Fruit fly (Drosophila melanogaster): ENCODE results near the gene Gr63a.
A peak's percentile ranks its signal among the peaks of the same experiment; 100 is the strongest.

Gene Gr63a

dm6 chr3L:3896553-3897034 is at the start of gene Gr63a, which contains the start of gene Lamtor4:
Gene Gr63a, minus strand, starts transcription at chr3L:3896603.
Gene Lamtor4, plus strand, starts transcription at chr3L:3896900.
- TF ChIP-seq CG11617 (GFP tag; optimal IDR thresholded peaks at IDR 0.05) (peak; percentile 3), toe (GFP tag; optimal IDR thresholded peaks at IDR 0.05) (no peak), Crg-1 (GFP tag; optimal IDR thresholded peaks at IDR 0.05) (peak; percentile 73), Hr96 (GFP tag; optimal IDR thresholded peaks at IDR 0.05) (no peak), tj (GFP tag; optimal IDR thresholded peaks at IDR 0.05) (no peak), Mnt (GFP tag; optimal IDR thresholded peaks at IDR 0.05) (peak; percentile 39), cnc (optimal IDR thresholded peaks at IDR 0.05) (no peak), Clk (GFP tag; optimal IDR thresholded peaks at IDR 0.05) (no peak), kay (GFP tag; ENCODE audit: borderline replicate concordance) (no peak), CG7101 (tag; optimal IDR thresholded peaks at IDR 0.05) (peak; percentile 24), cic (GFP tag; optimal IDR thresholded peaks at IDR 0.05) (peak; percentile 37), CG33017 (tag; optimal IDR thresholded peaks at IDR 0.05) (no peak), bab1 (GFP tag; optimal IDR thresholded peaks at IDR 0.05) (peak; percentile 19), CG7045 (GFP tag; optimal IDR thresholded peaks at IDR 0.05) (peak; percentile 6), CG1620 (GFP tag; optimal IDR thresholded peaks at IDR 0.05) (peak; percentile 37), ovo (GFP tag; optimal IDR thresholded peaks at IDR 0.05) (no peak), CG12768 (GFP tag; optimal IDR thresholded peaks at IDR 0.05) (peak; percentile 37), pad (GFP tag; optimal IDR thresholded peaks at IDR 0.05) (peak; percentile 33), CG14711 (tag; optimal IDR thresholded peaks at IDR 0.05) (peak; percentile 47), CG5204 (GFP tag; optimal IDR thresholded peaks at IDR 0.05) (no peak)

DNA sequence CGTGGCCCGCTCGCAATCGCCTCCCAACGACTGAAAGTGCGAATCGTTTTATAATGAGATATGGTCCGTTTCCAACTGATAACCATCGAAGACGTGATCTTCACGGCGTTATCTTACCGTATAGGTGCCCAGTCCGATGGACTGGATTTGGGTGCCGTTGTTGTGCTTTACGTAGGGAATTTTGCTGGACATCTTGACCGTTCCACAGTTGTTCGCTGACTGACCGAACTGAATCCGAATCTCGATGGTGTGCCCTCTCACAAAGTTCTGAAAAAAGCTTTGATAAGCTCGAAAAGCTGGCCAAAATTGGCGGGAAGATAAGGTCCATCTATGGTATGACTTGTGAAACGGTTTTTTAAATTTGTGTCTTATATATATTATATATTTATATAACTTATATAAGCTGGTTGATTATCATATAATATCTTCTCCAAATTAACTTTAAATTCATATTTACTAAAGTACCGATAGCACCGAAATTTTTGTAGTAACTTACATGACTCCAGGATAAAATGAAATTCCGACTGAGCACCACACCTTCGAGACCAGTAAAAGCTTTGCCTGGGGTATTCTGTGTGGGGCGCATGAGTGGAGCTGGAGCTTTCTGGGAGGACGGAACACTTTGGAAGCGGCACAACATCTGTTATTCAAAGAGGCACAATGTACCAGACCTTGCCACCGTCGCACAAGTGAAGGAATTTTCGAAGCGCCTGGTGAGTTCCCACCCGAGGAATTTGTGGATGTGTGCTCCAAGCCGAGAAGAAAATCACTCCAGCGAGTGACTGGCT is 46.0 kb upstream of the Gr63a start, which contains the start of the genes CG10863 and CG14982:
Gene CG10863 (minus strand): TSS at position 225 of the 788 bp plus-strand sequence.
Gene CG14982 (plus strand): TSS at position 470 of the 788 bp plus-strand sequence.
- TF ChIP-seq ovo (GFP tag; optimal IDR thresholded peaks at IDR 0.05) (no peak), CG14711 (tag; optimal IDR thresholded peaks at IDR 0.05) (peak; percentile 34), Hr96 (GFP tag; optimal IDR thresholded peaks at IDR 0.05) (peak; percentile 49), bab1 (GFP tag; optimal IDR thresholded peaks at IDR 0.05) (peak; percentile 28), tj (GFP tag; optimal IDR thresholded peaks at IDR 0.05) (no peak), Crg-1 (GFP tag; optimal IDR thresholded peaks at IDR 0.05) (peak; percentile 7), Clk (GFP tag; optimal IDR thresholded peaks at IDR 0.05) (no peak), CG7101 (tag; optimal IDR thresholded peaks at IDR 0.05) (peak; percentile 50), CG33017 (tag; optimal IDR thresholded peaks at IDR 0.05) (peak; percentile 55), CG12768 (GFP tag; optimal IDR thresholded peaks at IDR 0.05) (peak; percentile 54), cnc (optimal IDR thresholded peaks at IDR 0.05) (no peak), Mnt (GFP tag; optimal IDR thresholded peaks at IDR 0.05) (peak; percentile 87), CG1620 (GFP tag; optimal IDR thresholded peaks at IDR 0.05) (peak; percentile 25), kay (GFP tag; ENCODE audit: borderline replicate concordance) (no peak), pad (GFP tag; optimal IDR thresholded peaks at IDR 0.05) (peak; percentile 10), CG5204 (GFP tag; optimal IDR thresholded peaks at IDR 0.05) (no peak), CG7045 (GFP tag; optimal IDR thresholded peaks at IDR 0.05) (no peak), toe (GFP tag; optimal IDR thresholded peaks at IDR 0.05) (no peak), cic (GFP tag; optimal IDR thresholded peaks at IDR 0.05) (peak; percentile 87), CG11617 (GFP tag; optimal IDR thresholded peaks at IDR 0.05) (peak; percentile 15)

DNA sequence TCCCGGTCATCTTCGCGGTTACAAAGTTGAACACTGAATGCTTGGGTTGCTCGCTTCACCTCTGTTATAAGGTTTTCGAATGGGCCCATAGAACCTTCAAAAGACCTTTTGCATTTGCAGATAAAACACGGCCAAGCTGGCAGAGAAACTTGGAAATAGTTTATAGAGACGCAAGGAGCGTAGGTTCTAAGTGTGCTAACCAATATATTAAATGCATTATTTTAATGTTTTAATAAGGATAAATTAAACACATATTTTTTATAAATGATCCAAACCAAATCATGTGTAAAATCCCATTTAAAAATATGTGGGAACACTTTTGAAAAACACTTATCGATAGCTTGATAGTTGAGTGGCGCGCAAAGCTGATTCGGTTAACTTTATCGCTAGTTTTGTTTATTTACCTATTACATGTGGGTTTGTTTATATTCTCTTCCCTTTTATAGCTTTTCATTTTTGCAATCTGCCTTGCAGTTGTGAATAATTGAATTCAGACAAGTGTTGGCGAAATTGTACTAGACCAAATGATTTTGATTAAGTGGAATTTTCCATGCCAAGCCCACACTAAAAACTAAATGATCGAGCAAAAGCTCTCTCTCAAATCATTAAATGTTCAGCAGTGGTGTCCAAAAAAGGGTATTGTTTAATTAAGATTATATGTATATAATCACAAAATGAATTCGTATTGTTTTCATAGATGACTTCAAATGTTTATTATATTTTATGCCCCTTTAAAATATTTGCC is 43.8 kb upstream of the Gr63a start, which contains the start of gene CG12766:
Gene CG12766 (minus strand): TSS at position 51 of the 745 bp plus-strand sequence.
- no peak for TF ChIP-seq Crg-1 (GFP tag; optimal IDR thresholded peaks at IDR 0.05)
- TF ChIP-seq CG5204 (GFP tag; optimal IDR thresholded peaks at IDR 0.05), result no peak
- TF ChIP-seq ovo (GFP tag; optimal IDR thresholded peaks at IDR 0.05), result no peak
- peak; percentile 7 for TF ChIP-seq tj (GFP tag; optimal IDR thresholded peaks at IDR 0.05)
- no peak for TF ChIP-seq CG1620 (GFP tag; optimal IDR thresholded peaks at IDR 0.05)
- TF ChIP-seq cnc (optimal IDR thresholded peaks at IDR 0.05), result no peak
- peak; percentile 86 for TF ChIP-seq cic (GFP tag; optimal IDR thresholded peaks at IDR 0.05)
- peak; percentile 10 for TF ChIP-seq pad (GFP tag; optimal IDR thresholded peaks at IDR 0.05)
- TF ChIP-seq Hr96 (GFP tag; optimal IDR thresholded peaks at IDR 0.05), result no peak
- TF ChIP-seq CG12768 (GFP tag; optimal IDR thresholded peaks at IDR 0.05), result peak; percentile 67
- TF ChIP-seq CG33017 (tag; optimal IDR thresholded peaks at IDR 0.05), result peak; percentile 78
- TF ChIP-seq toe (GFP tag; optimal IDR thresholded peaks at IDR 0.05), result no peak
- TF ChIP-seq Mnt (GFP tag; optimal IDR thresholded peaks at IDR 0.05), result peak; percentile 56
- no peak for TF ChIP-seq Clk (GFP tag; optimal IDR thresholded peaks at IDR 0.05)
- TF ChIP-seq CG14711 (tag; optimal IDR thresholded peaks at IDR 0.05), result peak; percentile 77
- peak; percentile 24 for TF ChIP-seq bab1 (GFP tag; optimal IDR thresholded peaks at IDR 0.05)
- peak; percentile 53 for TF ChIP-seq CG7045 (GFP tag; optimal IDR thresholded peaks at IDR 0.05)
- peak; percentile 97 for TF ChIP-seq kay (GFP tag; ENCODE audit: borderline replicate concordance)
- TF ChIP-seq CG11617 (GFP tag; optimal IDR thresholded peaks at IDR 0.05), result peak; percentile 70
- TF ChIP-seq CG7101 (tag; optimal IDR thresholded peaks at IDR 0.05), result peak; percentile 86

DNA sequence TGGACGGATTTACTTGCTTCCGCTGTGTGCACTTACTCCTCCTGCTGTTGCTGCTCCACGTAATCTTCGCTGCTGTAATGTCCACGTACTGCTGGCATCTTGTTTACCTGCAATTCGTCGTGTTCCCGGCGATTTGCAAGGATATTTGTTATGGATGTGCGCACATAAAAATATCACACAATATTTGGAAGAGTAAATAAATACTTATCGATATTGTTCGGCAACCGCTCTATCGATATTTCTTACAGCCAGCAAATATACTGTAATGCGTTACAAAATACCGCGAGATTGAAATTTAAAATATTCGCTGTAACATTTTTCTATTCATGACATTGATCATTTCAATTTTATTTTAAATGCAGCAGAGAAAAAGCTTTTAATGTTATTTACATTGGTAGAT is 41.4 kb upstream of the Gr63a start, which contains the start of gene CG10866:
Gene CG10866 (minus strand): TSS at position 187 of the 400 bp plus-strand sequence.
- no peak for TF ChIP-seq CG14711 (tag; optimal IDR thresholded peaks at IDR 0.05)
- TF ChIP-seq bab1 (GFP tag; optimal IDR thresholded peaks at IDR 0.05), result no peak

Measured in whole organism, adult.